Fruit fly (Drosophila melanogaster): ENCODE results near the gene CG34280.

dm6 chr3R:17391313-17391845, 12.1 kb downstream of the CG34280 start, which contains the start of the genes Brf and sds22:
- TF ChIP-seq lz (GFP tag; optimal IDR thresholded peaks at IDR 0.05) (peak; percentile 97), CG6163 (GFP tag; IDR thresholded peaks at IDR 0.05) (peak; percentile 91), Hr39 (GFP tag; optimal IDR thresholded peaks at IDR 0.05) (peak; percentile 98), Gug (GFP tag; IDR thresholded peaks at IDR 0.05) (peak; percentile 87), CG16779 (tag; optimal IDR thresholded peaks at IDR 0.05) (peak; percentile 77)

Measured in whole organism, prepupa.